Worm (Caenorhabditis elegans): ENCODE results near the gene tsr-2.
"Not testable (repeated sequence)": the region's sequence is repeated elsewhere in the genome, so short reads cannot be mapped to it uniquely, and the experiment has no call there.

tsr-2 gene

ce11 chrIV:16656232-16656631 lies at the start of gene tsr-2:
Gene tsr-2 (plus strand): TSS chrIV:16656613.
- TF ChIP-seq unc-62 (GFP tag; optimal IDR thresholded peaks at IDR 0.05) (peak; percentile 29), drap-1 (GFP tag; optimal IDR thresholded peaks at IDR 0.05) (peak; percentile 33), ham-2 (GFP tag; optimal IDR thresholded peaks at IDR 0.05) (no peak), blmp-1 (tag; optimal IDR thresholded peaks at IDR 0.05) (no peak), ces-1 (GFP tag; optimal IDR thresholded peaks at IDR 0.05) (peak; percentile 60), sptf-1 (tag; optimal IDR thresholded peaks at IDR 0.05) (peak; percentile 55), bed-3 (GFP tag; optimal IDR thresholded peaks at IDR 0.05) (no peak), ceh-39 (tag; optimal IDR thresholded peaks at IDR 0.05) (peak; percentile 84), elt-3 (tag; optimal IDR thresholded peaks at IDR 0.05) (no peak), pha-4 (tag; optimal IDR thresholded peaks at IDR 0.05) (peak; percentile 93), unc-120 (tag; optimal IDR thresholded peaks at IDR 0.05; ENCODE audit: poor library complexity, severe bottlenecking) (peak; percentile 35), ztf-11 (tag; optimal IDR thresholded peaks at IDR 0.05) (no peak), lin-32 (GFP tag; optimal IDR thresholded peaks at IDR 0.05) (no peak), mab-5 (tag; optimal IDR thresholded peaks at IDR 0.05) (no peak), flh-1 (GFP tag; optimal IDR thresholded peaks at IDR 0.05) (no peak), mep-1 (tag; optimal IDR thresholded peaks at IDR 0.05) (peak; percentile 89), snpc-4 (tag; optimal IDR thresholded peaks at IDR 0.05) (no peak), mls-2 (tag; optimal IDR thresholded peaks at IDR 0.05) (no peak), nhr-237 (tag; optimal IDR thresholded peaks at IDR 0.05) (peak; percentile 82), ceh-83 (GFP tag; optimal IDR thresholded peaks at IDR 0.05) (no peak), nhr-2 (tag; optimal IDR thresholded peaks at IDR 0.05) (no peak), sem-2 (GFP tag; optimal IDR thresholded peaks at IDR 0.05) (no peak), M03D4.4 (tag; optimal IDR thresholded peaks at IDR 0.05) (peak; percentile 51), hlh-1 (tag; optimal IDR thresholded peaks at IDR 0.05) (peak; percentile 52), nhr-28 (tag; optimal IDR thresholded peaks at IDR 0.05) (no peak), lsy-2 (tag; optimal IDR thresholded peaks at IDR 0.05) (peak; percentile 98), ceh-43 (GFP tag; optimal IDR thresholded peaks at IDR 0.05) (no peak), elt-1 (tag; optimal IDR thresholded peaks at IDR 0.05; ENCODE audit: borderline replicate concordance, insufficient read depth) (no peak), tbx-8 (GFP tag; optimal IDR thresholded peaks at IDR 0.05) (no peak), lin-13 (tag; optimal IDR thresholded peaks at IDR 0.05) (peak; percentile 89), nhr-12 (tag; optimal IDR thresholded peaks at IDR 0.05) (no peak), zip-8 (tag; optimal IDR thresholded peaks at IDR 0.05) (no peak), unc-39 (tag; optimal IDR thresholded peaks at IDR 0.05) (no peak), nhr-76 (tag; optimal IDR thresholded peaks at IDR 0.05) (no peak), cnd-1 (tag; optimal IDR thresholded peaks at IDR 0.05) (no peak)

ce11 chrIV:16622522-16622921 lies 33.9 kb upstream of the tsr-2 start:
- no peak for TF ChIP-seq elt-1 (tag; optimal IDR thresholded peaks at IDR 0.05; ENCODE audit: borderline replicate concordance, insufficient read depth)
- no peak for TF ChIP-seq nhr-28 (tag; optimal IDR thresholded peaks at IDR 0.05)
- TF ChIP-seq blmp-1 (tag; optimal IDR thresholded peaks at IDR 0.05): no peak
- TF ChIP-seq unc-120 (tag; optimal IDR thresholded peaks at IDR 0.05; ENCODE audit: poor library complexity, severe bottlenecking): no peak
- TF ChIP-seq bed-3 (GFP tag; optimal IDR thresholded peaks at IDR 0.05): no peak
- TF ChIP-seq pha-4 (tag; optimal IDR thresholded peaks at IDR 0.05): no peak
- TF ChIP-seq nhr-12 (tag; optimal IDR thresholded peaks at IDR 0.05): no peak
- TF ChIP-seq unc-62 (GFP tag; optimal IDR thresholded peaks at IDR 0.05): no peak
- no peak for TF ChIP-seq mab-5 (tag; optimal IDR thresholded peaks at IDR 0.05)
- TF ChIP-seq ceh-39 (tag; optimal IDR thresholded peaks at IDR 0.05): no peak
- no peak for TF ChIP-seq tbx-8 (GFP tag; optimal IDR thresholded peaks at IDR 0.05)
- no peak for TF ChIP-seq ham-2 (GFP tag; optimal IDR thresholded peaks at IDR 0.05)

- TF ChIP-seq nhr-2, mab-5, M03D4.4 (tag; optimal IDR thresholded peaks at IDR 0.05): not testable (repeated sequence)
These were observed 30.5 kb upstream of the tsr-2 start, which contains the start of gene fip-7 for ce11 chrIV:16625909-16626308. Gene fip-7 (plus strand): TSS chrIV:16626209.

ce11 chrIV:16627676-16628075 lies 28.7 kb upstream of the tsr-2 start, which contains the start of gene fipr-28:
Gene fipr-28 (plus strand): TSS chrIV:16627976.
- no peak for TF ChIP-seq mab-5 (tag; optimal IDR thresholded peaks at IDR 0.05)
- no peak for TF ChIP-seq elt-3 (tag; optimal IDR thresholded peaks at IDR 0.05)
- TF ChIP-seq blmp-1 (tag; optimal IDR thresholded peaks at IDR 0.05): no peak
- TF ChIP-seq cnd-1 (tag; optimal IDR thresholded peaks at IDR 0.05): no peak
- no peak for TF ChIP-seq elt-1 (tag; optimal IDR thresholded peaks at IDR 0.05; ENCODE audit: borderline replicate concordance, insufficient read depth)
- no peak for TF ChIP-seq ceh-83 (GFP tag; optimal IDR thresholded peaks at IDR 0.05)
- TF ChIP-seq ceh-39 (tag; optimal IDR thresholded peaks at IDR 0.05): no peak
- TF ChIP-seq mls-2 (tag; optimal IDR thresholded peaks at IDR 0.05): no peak
- no peak for TF ChIP-seq sem-2 (GFP tag; optimal IDR thresholded peaks at IDR 0.05)
- TF ChIP-seq bed-3 (GFP tag; optimal IDR thresholded peaks at IDR 0.05): no peak
- no peak for TF ChIP-seq mep-1 (tag; optimal IDR thresholded peaks at IDR 0.05)
- TF ChIP-seq snpc-4 (tag; optimal IDR thresholded peaks at IDR 0.05): no peak
- TF ChIP-seq nhr-2 (tag; optimal IDR thresholded peaks at IDR 0.05): no peak
- TF ChIP-seq nhr-76 (tag; optimal IDR thresholded peaks at IDR 0.05): no peak
- TF ChIP-seq ham-2 (GFP tag; optimal IDR thresholded peaks at IDR 0.05): no peak
- no peak for TF ChIP-seq unc-39 (tag; optimal IDR thresholded peaks at IDR 0.05)
- no peak for TF ChIP-seq unc-120 (tag; optimal IDR thresholded peaks at IDR 0.05; ENCODE audit: poor library complexity, severe bottlenecking)
- no peak for TF ChIP-seq ceh-43 (GFP tag; optimal IDR thresholded peaks at IDR 0.05)
- no peak for TF ChIP-seq drap-1 (GFP tag; optimal IDR thresholded peaks at IDR 0.05)

Measured in whole organism, mixed stage, embryonic.